Worm (Caenorhabditis elegans) whole organism, L2 larva: ENCODE measurements around the gene ZK742.6.

ENCODE experiments used
- C34F6.9 ChIP-seq: fragments of 150-350 bp; optimal IDR thresholded peaks from 2 replicates; lab custom pipeline; 2014; ENCODE audit warnings: missing biosample characterization, missing genetic modification characterization
- F13H6.1 ChIP-seq: sonication (generic microtip); optimal IDR thresholded peaks from 2 replicates; lab custom pipeline; 2016; ENCODE audit warnings: missing genetic modification characterization, missing compliant biosample characterization
- R02D3.7 ChIP-seq: fragments of 150-350 bp; optimal IDR thresholded peaks from 2 replicates; lab custom pipeline; 2014; ENCODE audit warnings: missing biosample characterization, missing genetic modification characterization
- Y55F3AM.14 ChIP-seq: fragments of 200-800 bp; sonication (Bioruptor generic); optimal IDR thresholded peaks from 2 replicates; lab custom pipeline; 2018; ENCODE audit warnings: mild to moderate bottlenecking, missing genetic modification characterization, missing compliant biosample characterization
- ZK546.5 ChIP-seq: sonication (generic microtip); optimal IDR thresholded peaks from 2 replicates; lab custom pipeline; 2017; ENCODE audit warnings: missing biosample characterization, missing genetic modification characterization
- alr-1 ChIP-seq: fragments of 150-350 bp; optimal IDR thresholded peaks from 2 replicates; lab custom pipeline; 2014; ENCODE audit warnings: missing biosample characterization, missing genetic modification characterization
- aly-2 ChIP-seq: fragments of 150-350 bp; optimal IDR thresholded peaks from 2 replicates; lab custom pipeline; 2014; ENCODE audit warnings: missing biosample characterization, missing genetic modification characterization
- ama-1 ChIP-seq: fragments of 150-350 bp; optimal IDR thresholded peaks from 2 replicates; lab custom pipeline; 2018; ENCODE audit warnings: inconsistent platforms
- blmp-1 ChIP-seq: sonication (generic microtip); optimal IDR thresholded peaks from 2 replicates; lab custom pipeline; 2017; ENCODE audit warnings: missing genetic modification characterization, mild to moderate bottlenecking, missing compliant biosample characterization, antibody characterized with exemption, moderate library complexity; ENCODE audit not compliant: insufficient read depth
- ceh-16 ChIP-seq: fragments of 150-350 bp; optimal IDR thresholded peaks from 2 replicates; lab custom pipeline; 2014; ENCODE audit warnings: missing biosample characterization, missing genetic modification characterization
- ceh-82 ChIP-seq: fragments of 150-350 bp; optimal IDR thresholded peaks from 2 replicates; lab custom pipeline; 2014; ENCODE audit warnings: missing biosample characterization, missing genetic modification characterization
- elt-1 ChIP-seq: fragments of 150-350 bp; optimal IDR thresholded peaks from 2 replicates; lab custom pipeline; 2014; ENCODE audit warnings: missing biosample characterization, missing genetic modification characterization
- elt-3 ChIP-seq: sonication (generic microtip); optimal IDR thresholded peaks from 2 replicates; lab custom pipeline; 2017; ENCODE audit warnings: missing biosample characterization, missing genetic modification characterization
- fos-1 ChIP-seq: fragments of 150-350 bp; optimal IDR thresholded peaks from 2 replicates; lab custom pipeline; 2014; ENCODE audit warnings: missing biosample characterization, missing genetic modification characterization
- lin-13 ChIP-seq: fragments of 150-350 bp; optimal IDR thresholded peaks from 2 replicates; lab custom pipeline; 2014; ENCODE audit warnings: missing biosample characterization, missing genetic modification reagents, missing genetic modification characterization
- lin-39 ChIP-seq: fragments of 150-350 bp; optimal IDR thresholded peaks from 2 replicates; lab custom pipeline; 2014; ENCODE audit warnings: missing biosample characterization, missing genetic modification reagents, missing genetic modification characterization
- lsy-2 ChIP-seq, 2 experiments: fragments of 150-350 bp in 1 of 2; sonication (generic microtip) in 1 of 2; optimal IDR thresholded peaks; 2 replicates each; lab custom pipeline; 2014 to 2017; ENCODE audit warnings: missing biosample characterization in 2 of 2, missing genetic modification characterization in 2 of 2
- mab-5 ChIP-seq: fragments of 150-350 bp; optimal IDR thresholded peaks from 2 replicates; lab custom pipeline; 2014; ENCODE audit warnings: missing biosample characterization, missing genetic modification characterization
- mbf-1 ChIP-seq: sonication (generic microtip); optimal IDR thresholded peaks from 2 replicates; lab custom pipeline; 2017; ENCODE audit warnings: missing biosample characterization, missing genetic modification characterization
- mdl-1 ChIP-seq, 2 experiments: fragments of 150-350 bp in 1 of 2; sonication (generic microtip) in 1 of 2; optimal IDR thresholded peaks; 2 replicates each; lab custom pipeline; 2017; ENCODE audit warnings: missing biosample characterization in 2 of 2, missing genetic modification characterization in 2 of 2
- nhr-10 ChIP-seq: sonication (generic microtip); optimal IDR thresholded peaks from 2 replicates; lab custom pipeline; 2017; ENCODE audit warnings: missing biosample characterization, missing genetic modification characterization
- nhr-11 ChIP-seq: fragments of 150-350 bp; optimal IDR thresholded peaks from 2 replicates; lab custom pipeline; 2014; ENCODE audit warnings: missing biosample characterization, missing genetic modification characterization
- nhr-12 ChIP-seq: fragments of 150-350 bp; optimal IDR thresholded peaks from 2 replicates; lab custom pipeline; 2014; ENCODE audit warnings: missing biosample characterization, missing genetic modification characterization
- nhr-237 ChIP-seq: fragments of 150-350 bp; optimal IDR thresholded peaks from 2 replicates; lab custom pipeline; 2014; ENCODE audit warnings: missing biosample characterization, missing genetic modification characterization
- nhr-25 ChIP-seq: fragments of 150-350 bp; sonication (generic microtip); optimal IDR thresholded peaks from 3 replicates; lab custom pipeline; 2014; ENCODE audit warnings: missing biosample characterization, missing genetic modification characterization
- sem-4 ChIP-seq: fragments of 150-350 bp; optimal IDR thresholded peaks from 2 replicates; lab custom pipeline; 2014; ENCODE audit warnings: missing biosample characterization, missing genetic modification reagents, missing genetic modification characterization
- sma-3 ChIP-seq: sonication (generic microtip); optimal IDR thresholded peaks from 2 replicates; lab custom pipeline; 2016; ENCODE audit warnings: missing genetic modification reagents, missing genetic modification characterization, missing compliant biosample characterization
- sma-9 ChIP-seq, 2 experiments: fragments of 150-350 bp in 1 of 2; sonication (generic microtip) in 1 of 2; optimal IDR thresholded peaks; 2 replicates each; lab custom pipeline; 2014 to 2016; ENCODE audit warnings: missing genetic modification characterization in 2 of 2, mild to moderate bottlenecking in 1 of 2, missing biosample characterization in 1 of 2, missing compliant biosample characterization in 1 of 2, missing genetic modification reagents in 1 of 2, moderate library complexity in 1 of 2
- snpc-4 ChIP-seq: fragments of 150-350 bp; optimal IDR thresholded peaks from 2 replicates; lab custom pipeline; 2014; ENCODE audit warnings: missing biosample characterization, missing genetic modification characterization
- unc-39 ChIP-seq: fragments of 150-350 bp; optimal IDR thresholded peaks from 2 replicates; lab custom pipeline; 2014; ENCODE audit warnings: missing biosample characterization, missing genetic modification characterization
- unc-55 ChIP-seq: fragments of 150-350 bp; sonication (generic microtip); optimal IDR thresholded peaks from 3 replicates; lab custom pipeline; 2014; ENCODE audit warnings: missing biosample characterization, missing genetic modification reagents, missing genetic modification characterization
- unc-62 ChIP-seq: fragments of 150-350 bp; optimal IDR thresholded peaks from 2 replicates; lab custom pipeline; 2014; ENCODE audit warnings: missing biosample characterization, missing genetic modification reagents, missing genetic modification characterization
- ztf-1 ChIP-seq: fragments of 200-800 bp; sonication (Bioruptor generic); conservative IDR thresholded peaks from 2 replicates; pipeline ENCODE4 v1.3.6; 2022; ENCODE audit warnings: missing genetic modification characterization, missing compliant biosample characterization
- ztf-11 ChIP-seq: sonication (generic microtip); optimal IDR thresholded peaks from 2 replicates; lab custom pipeline; 2017; ENCODE audit warnings: missing biosample characterization, missing genetic modification characterization
- ztf-4 ChIP-seq: fragments of 150-350 bp; optimal IDR thresholded peaks from 2 replicates; lab custom pipeline; 2014; ENCODE audit warnings: missing biosample characterization, missing genetic modification characterization

ZK742.6 gene

DNA sequence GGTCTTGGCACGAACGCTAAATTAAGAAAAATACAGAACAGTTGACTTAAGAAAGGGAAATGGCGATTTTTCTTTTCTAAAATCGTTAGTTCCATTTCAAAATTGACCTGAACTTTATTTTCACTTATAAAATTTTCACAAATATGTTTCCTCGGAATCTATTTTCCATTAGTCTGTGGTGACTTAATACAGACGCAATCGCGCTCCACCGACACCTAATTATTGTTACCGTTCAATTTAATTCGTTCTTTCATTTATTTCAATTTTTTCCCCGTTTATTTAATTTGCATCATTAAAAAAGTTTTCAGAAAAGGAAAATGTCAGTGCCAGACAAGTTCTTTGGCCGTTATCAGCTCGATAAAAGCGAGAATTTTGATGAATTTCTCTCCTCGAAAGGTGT lies 5.5 kb upstream of the ZK742.6 start, which contains the start of gene lbp-4 (continued):
- TF ChIP-seq mdl-1 (tag; optimal IDR thresholded peaks at IDR 0.05; lab: Kevin White, UChicago), result no peak
- TF ChIP-seq ztf-4 (tag; lab: Kevin White, UChicago), result no peak
- TF ChIP-seq alr-1, result no peak
- no peak for TF ChIP-seq ceh-16 (tag; lab: Kevin White, UChicago)
- no peak for TF ChIP-seq unc-39 (tag; lab: Kevin White, UChicago)
- TF ChIP-seq lin-13 (GFP tag; lab: Kevin White, UChicago), result no peak
- no peak for TF ChIP-seq R02D3.7 (tag; lab: Kevin White, UChicago)
- no peak for TF ChIP-seq ama-1 (lab: Kevin White, UChicago)
- no peak for TF ChIP-seq snpc-4 (tag; lab: Kevin White, UChicago)
- no peak for TF ChIP-seq nhr-12 (tag; lab: Kevin White, UChicago)
- TF ChIP-seq mbf-1, result no peak
- no peak for TF ChIP-seq aly-2
- no peak for TF ChIP-seq ZK546.5 (tag; lab: Kevin White, UChicago)
- TF ChIP-seq lsy-2 (tag; optimal IDR thresholded peaks at IDR 0.05; lab: Kevin White, UChicago), result peak in 1 of 2 experiments; percentile 64
- no peak for TF ChIP-seq elt-3
- no peak for TF ChIP-seq elt-1
- TF ChIP-seq mab-5 (tag; lab: Kevin White, UChicago), result no peak
- TF ChIP-seq ceh-82, result no peak

DNA sequence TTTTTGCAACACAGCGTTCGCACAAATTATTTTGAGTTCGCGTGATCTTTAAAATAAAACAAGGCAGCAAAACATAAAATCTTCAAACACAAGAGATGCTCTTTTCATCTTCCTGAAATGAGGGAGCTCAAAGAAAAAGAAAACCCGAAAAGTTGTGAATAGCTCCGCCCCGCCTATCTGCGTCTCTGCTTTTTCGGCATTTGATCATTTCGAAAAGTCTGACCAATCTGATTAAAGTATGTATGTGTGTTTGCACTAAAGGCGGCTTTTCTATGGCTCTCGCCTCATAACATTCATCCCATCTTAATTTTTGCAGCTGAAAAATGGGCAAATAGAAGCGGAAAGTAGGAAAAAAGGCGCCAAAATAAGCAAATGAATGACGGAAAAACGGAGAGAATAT lies 4.8 kb upstream of the ZK742.6 start:
- TF ChIP-seq Y55F3AM.14 (GFP tag; lab: Kevin White, UChicago) (no peak), ceh-16 (tag; lab: Kevin White, UChicago) (no peak), mbf-1 (no peak), blmp-1 (tag; lab: Kevin White, UChicago) (no peak), ama-1 (lab: Kevin White, UChicago) (no peak), lsy-2 (tag; optimal IDR thresholded peaks at IDR 0.05; lab: Kevin White, UChicago) (no peak), mdl-1 (tag; optimal IDR thresholded peaks at IDR 0.05; lab: Kevin White, UChicago) (no peak), ztf-1 (GFP tag; lab: Robert Waterston, UW) (no peak), fos-1 (tag; lab: Kevin White, UChicago) (no peak), elt-3 (no peak), nhr-12 (tag; lab: Kevin White, UChicago) (no peak), C34F6.9 (tag; lab: Kevin White, UChicago) (peak; percentile 13), unc-55 (GFP tag; lab: Kevin White, UChicago) (peak; percentile 21)
- TF ChIP-seq, all 48 proteins: peak for 2

DNA sequence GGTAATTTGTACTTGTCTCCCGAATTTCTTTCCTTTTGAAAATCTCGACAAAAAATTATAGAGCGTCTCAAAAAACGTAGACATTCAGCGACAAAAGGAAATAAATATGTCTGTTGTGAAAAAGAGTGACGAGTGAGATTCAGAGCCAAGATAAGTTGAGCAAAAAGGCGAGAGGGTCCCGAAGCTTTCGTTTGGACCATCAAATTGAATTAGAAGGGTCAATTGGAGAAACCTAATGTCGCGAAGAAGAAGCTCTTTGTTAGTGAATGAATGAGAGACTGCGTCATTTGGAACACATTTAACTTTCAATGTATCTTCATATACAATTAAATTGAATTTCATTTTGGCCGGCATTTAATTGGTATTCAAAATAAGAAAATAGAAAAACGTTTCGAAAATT lies 1.7 kb upstream of the ZK742.6 start:
- TF ChIP-seq C34F6.9 (tag; lab: Kevin White, UChicago) (no peak), R02D3.7 (tag; lab: Kevin White, UChicago) (no peak), lin-39 (tag; lab: Kevin White, UChicago) (no peak), blmp-1 (tag; lab: Kevin White, UChicago) (no peak), ztf-1 (GFP tag; lab: Robert Waterston, UW) (no peak), unc-39 (tag; lab: Kevin White, UChicago) (no peak)

DNA sequence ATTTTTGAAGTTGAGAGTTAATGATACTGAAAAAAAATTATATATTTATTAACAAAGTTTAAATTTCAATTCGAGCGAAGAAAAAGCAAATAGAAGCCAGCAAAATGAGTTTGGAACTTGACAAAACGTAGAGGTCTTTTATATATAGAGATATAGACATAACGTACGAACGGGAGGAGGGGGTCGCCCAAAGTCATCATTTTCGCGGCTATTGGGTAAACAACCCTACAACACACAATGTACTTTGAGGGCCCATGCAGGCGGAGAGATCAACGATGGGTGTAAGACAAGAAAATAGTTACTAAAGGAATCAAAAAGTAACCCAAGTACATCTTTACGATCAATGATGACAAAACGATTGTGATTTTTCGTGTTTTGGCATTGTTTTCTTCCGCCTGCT lies 3.0 kb downstream of the ZK742.6 start, which contains the start of gene ZK742.4:
ZK742.4 (minus strand) TSS at position 35 of the 400 bp plus-strand sequence.
- TF ChIP-seq nhr-25 (tag; lab: Kevin White, UChicago) (no peak), sma-9 (GFP tag; optimal IDR thresholded peaks at IDR 0.05; lab: Kevin White, UChicago) (peak; percentile 24), sma-9 (tag; optimal IDR thresholded peaks at IDR 0.05; lab: Kevin White, UChicago) (no peak)

DNA sequence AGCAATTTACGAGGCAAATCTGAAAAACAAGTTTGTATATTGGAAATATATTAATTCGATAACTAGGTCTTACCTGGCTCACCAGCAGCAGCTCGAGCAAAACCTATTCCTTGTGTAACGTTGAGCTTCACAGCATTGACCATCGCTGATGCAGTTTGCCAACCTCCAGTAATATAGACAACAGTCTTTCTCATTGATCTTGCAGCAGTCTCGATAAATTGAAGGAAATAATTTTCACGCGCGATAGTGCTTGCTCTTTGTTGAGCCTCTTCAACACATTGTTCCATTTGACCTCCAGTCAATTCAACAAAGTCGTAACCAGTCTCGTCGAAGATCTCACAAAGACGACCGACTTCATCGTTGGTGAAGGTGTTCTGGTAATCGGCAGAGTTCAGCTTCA lies 4.2 kb downstream of the ZK742.6 start:
- TF ChIP-seq unc-62 (GFP tag; lab: Kevin White, UChicago) (no peak), ama-1 (lab: Kevin White, UChicago) (no peak), nhr-10 (tag; lab: Kevin White, UChicago) (no peak), lin-13 (GFP tag; lab: Kevin White, UChicago) (no peak), mbf-1 (no peak), unc-39 (tag; lab: Kevin White, UChicago) (no peak), nhr-237 (tag; lab: Kevin White, UChicago) (no peak), sma-9 (GFP tag; optimal IDR thresholded peaks at IDR 0.05; lab: Kevin White, UChicago) (no peak), sma-9 (tag; optimal IDR thresholded peaks at IDR 0.05; lab: Kevin White, UChicago) (no peak), ztf-11 (tag; lab: Kevin White, UChicago) (no peak), F13H6.1 (tag; lab: Kevin White, UChicago) (no peak), lsy-2 (tag; optimal IDR thresholded peaks at IDR 0.05; lab: Kevin White, UChicago) (no peak), sma-3 (no peak), mdl-1 (tag; optimal IDR thresholded peaks at IDR 0.05; lab: Kevin White, UChicago) (no peak), nhr-11 (no peak), sem-4 (tag; lab: Kevin White, UChicago) (no peak)
